Worm (Caenorhabditis elegans): Measurements from ENCODE around the gene nhr-72.
A peak's percentile ranks its signal among the peaks of the same experiment; 100 is the strongest.

nhr-72 gene

DNA sequence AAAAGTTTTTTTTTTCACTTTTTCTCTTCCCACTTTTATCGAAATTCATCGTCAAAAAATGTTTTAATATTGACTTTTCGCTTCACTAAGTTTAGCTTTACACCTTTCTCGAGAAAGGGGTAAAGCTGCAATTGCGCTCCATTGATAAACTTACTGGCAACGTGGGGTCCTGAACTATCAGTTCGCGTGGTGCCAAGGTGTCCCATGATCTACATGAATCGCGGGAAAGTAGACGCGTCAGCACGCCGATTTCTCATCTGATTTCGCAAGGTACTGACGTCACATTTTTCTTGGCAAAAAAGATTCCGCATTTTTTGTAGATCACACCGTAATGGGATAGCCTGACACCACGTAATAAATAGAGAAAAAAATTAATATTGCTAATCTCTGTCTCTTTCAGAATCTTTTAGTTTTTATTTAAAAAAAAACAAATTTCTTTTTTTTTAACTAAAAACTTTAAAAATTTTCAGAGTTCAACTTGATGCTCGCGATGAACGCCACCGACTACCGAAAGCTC is 38.7 kb downstream of the nhr-72 start, which contains the start of gene lido-15:
lido-15 (plus strand) TSS at position 467 of the 517 bp plus-strand sequence.
- TF ChIP-seq unc-62 (GFP tag; optimal IDR thresholded peaks at IDR 0.05) = no peak
- TF ChIP-seq crh-2 (tag; optimal IDR thresholded peaks at IDR 0.05) = no peak
- TF ChIP-seq C34F6.9 (tag; optimal IDR thresholded peaks at IDR 0.05) = peak; percentile 11
- TF ChIP-seq nhr-25 (tag; optimal IDR thresholded peaks at IDR 0.05) = no peak
- no peak for TF ChIP-seq ztf-11 (tag; optimal IDR thresholded peaks at IDR 0.05)
- no peak for TF ChIP-seq egl-27 (tag; optimal IDR thresholded peaks at IDR 0.05)

DNA sequence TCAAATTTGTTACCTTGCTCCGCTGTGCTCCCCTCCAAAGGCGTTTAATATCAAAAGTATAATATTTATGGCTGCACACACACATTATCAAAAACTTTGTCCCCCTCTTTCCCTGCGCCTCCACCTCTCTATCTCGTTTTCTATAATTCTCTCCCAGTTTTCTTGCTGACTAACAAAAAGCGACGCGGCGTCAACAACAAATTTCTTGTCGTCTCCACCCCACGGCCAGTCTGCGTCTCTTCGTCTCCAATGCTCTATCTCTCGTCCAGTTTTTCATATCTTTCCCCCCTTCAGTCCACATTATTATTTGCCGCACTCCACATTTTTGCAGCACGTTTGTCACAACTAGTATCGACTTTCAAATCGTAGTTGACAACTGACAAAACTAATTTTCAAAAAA is 40.0 kb downstream of the nhr-72 start:
- no peak for TF ChIP-seq ZK546.5 (tag; optimal IDR thresholded peaks at IDR 0.05)
- peak in 1 of 2 experiments; percentile 59 for TF ChIP-seq lsy-2 (tag; optimal IDR thresholded peaks at IDR 0.05)
- no peak for TF ChIP-seq mbf-1 (tag; optimal IDR thresholded peaks at IDR 0.05)
- TF ChIP-seq peb-1 (tag; optimal IDR thresholded peaks at IDR 0.05) = no peak
- no peak for TF ChIP-seq elt-1 (tag; optimal IDR thresholded peaks at IDR 0.05)
- peak; percentile 39 for TF ChIP-seq lin-13 (GFP tag; optimal IDR thresholded peaks at IDR 0.05)
- peak; percentile 70 for TF ChIP-seq F13H6.1 (tag; optimal IDR thresholded peaks at IDR 0.05)
- TF ChIP-seq aly-2 (tag; optimal IDR thresholded peaks at IDR 0.05) = no peak
- no peak for TF ChIP-seq skn-1 (tag; optimal IDR thresholded peaks at IDR 0.05)
- TF ChIP-seq crh-2 (tag; optimal IDR thresholded peaks at IDR 0.05) = peak; percentile 61
- TF ChIP-seq sma-9 (GFP tag; optimal IDR thresholded peaks at IDR 0.05) = peak; percentile 10
- no peak for TF ChIP-seq sma-9 (tag; optimal IDR thresholded peaks at IDR 0.05)
- peak; percentile 68 for TF ChIP-seq C34F6.9 (tag; optimal IDR thresholded peaks at IDR 0.05)
- no peak for TF ChIP-seq ztf-1 (GFP tag; conservative IDR thresholded peaks at IDR 0.05)
- TF ChIP-seq unc-55 (GFP tag; optimal IDR thresholded peaks at IDR 0.05) = peak; percentile 40
- TF ChIP-seq ceh-16 (tag; optimal IDR thresholded peaks at IDR 0.05) = no peak
- TF ChIP-seq gmeb-1 (tag; optimal IDR thresholded peaks at IDR 0.05) = peak; percentile 40
- TF ChIP-seq zag-1 (tag; optimal IDR thresholded peaks at IDR 0.05) = no peak
- no peak for TF ChIP-seq lin-39 (tag; optimal IDR thresholded peaks at IDR 0.05)
- TF ChIP-seq sma-3 (GFP tag; optimal IDR thresholded peaks at IDR 0.05) = peak; percentile 23
- TF ChIP-seq elt-3 (tag; optimal IDR thresholded peaks at IDR 0.05) = no peak
- no peak for TF ChIP-seq nhr-10 (tag; optimal IDR thresholded peaks at IDR 0.05)
- peak; percentile 44 for TF ChIP-seq fos-1 (tag; optimal IDR thresholded peaks at IDR 0.05)
- no peak for TF ChIP-seq nhr-12 (tag; optimal IDR thresholded peaks at IDR 0.05)

DNA sequence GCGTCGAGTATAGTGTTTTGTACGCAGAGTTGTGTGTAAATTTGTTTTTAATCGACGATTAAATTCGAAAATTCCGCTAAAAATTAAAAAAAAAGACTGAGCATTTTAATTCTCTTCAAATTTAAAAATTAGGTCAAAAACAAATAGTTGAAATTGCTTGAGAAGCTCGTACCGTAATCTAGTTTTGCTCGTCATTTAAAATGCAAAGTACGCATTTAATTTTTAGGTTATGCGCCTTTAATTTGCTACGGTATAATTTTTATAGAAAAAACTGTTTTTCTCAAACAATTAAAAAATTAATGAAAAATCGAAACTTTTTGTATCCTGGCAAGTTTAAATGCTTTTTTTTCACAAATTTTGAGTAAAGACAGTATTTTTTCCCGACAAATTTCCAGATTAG is 41.9 kb downstream of the nhr-72 start:
- TF ChIP-seq ceh-82 (tag; optimal IDR thresholded peaks at IDR 0.05) (no peak), nhr-23 (tag; optimal IDR thresholded peaks at IDR 0.05) (no peak), egl-27 (tag; optimal IDR thresholded peaks at IDR 0.05) (no peak), nhr-237 (tag; optimal IDR thresholded peaks at IDR 0.05) (no peak), ZK546.5 (tag; optimal IDR thresholded peaks at IDR 0.05) (no peak), lsy-2 (tag; optimal IDR thresholded peaks at IDR 0.05) (no peak), crh-2 (tag; optimal IDR thresholded peaks at IDR 0.05) (no peak), elt-3 (tag; optimal IDR thresholded peaks at IDR 0.05) (no peak), peb-1 (tag; optimal IDR thresholded peaks at IDR 0.05) (no peak), gmeb-1 (tag; optimal IDR thresholded peaks at IDR 0.05) (no peak), mab-5 (tag; optimal IDR thresholded peaks at IDR 0.05) (no peak), R02D3.7 (tag; optimal IDR thresholded peaks at IDR 0.05) (no peak), blmp-1 (tag; optimal IDR thresholded peaks at IDR 0.05; ENCODE audit: insufficient read depth) (no peak), lin-11 (tag; optimal IDR thresholded peaks at IDR 0.05) (no peak), sem-4 (tag; optimal IDR thresholded peaks at IDR 0.05) (no peak), C34F6.9 (tag; optimal IDR thresholded peaks at IDR 0.05) (no peak)

DNA sequence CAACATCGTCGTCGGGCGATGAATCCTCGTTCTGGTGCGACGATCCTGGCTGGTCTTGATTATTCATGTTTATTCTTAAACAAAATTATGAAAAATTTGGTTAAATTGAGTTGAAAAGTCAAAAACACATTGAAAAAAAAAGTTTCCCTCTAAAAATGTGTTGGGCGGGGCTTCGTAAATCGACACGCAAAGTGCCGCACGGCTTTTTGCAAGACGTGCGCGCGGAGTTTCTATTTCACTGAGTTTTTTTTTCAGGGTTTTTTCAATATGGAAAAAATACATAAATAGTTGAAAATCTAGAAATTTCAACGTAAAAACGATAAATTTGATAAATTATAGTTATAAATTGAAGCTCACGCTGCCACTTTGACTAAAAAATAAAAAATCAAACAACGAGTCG is 42.5 kb downstream of the nhr-72 start, which contains the start of gene F54D10.5:
F54D10.5 (minus strand) TSS at position 74 of the 400 bp plus-strand sequence.
- no peak for TF ChIP-seq unc-62 (GFP tag; optimal IDR thresholded peaks at IDR 0.05)
- no peak for TF ChIP-seq nhr-23 (tag; optimal IDR thresholded peaks at IDR 0.05)
- peak; percentile 1 for TF ChIP-seq ceh-16 (tag; optimal IDR thresholded peaks at IDR 0.05)
- TF ChIP-seq ama-1 (optimal IDR thresholded peaks at IDR 0.05) = no peak
- no peak for TF ChIP-seq ztf-4 (tag; optimal IDR thresholded peaks at IDR 0.05)
- peak; percentile 70 for TF ChIP-seq lin-11 (tag; optimal IDR thresholded peaks at IDR 0.05)
- no peak for TF ChIP-seq nhr-11 (tag; optimal IDR thresholded peaks at IDR 0.05)
- TF ChIP-seq ztf-11 (tag; optimal IDR thresholded peaks at IDR 0.05) = no peak
- peak; percentile 74 for TF ChIP-seq sem-4 (tag; optimal IDR thresholded peaks at IDR 0.05)
- no peak for TF ChIP-seq nhr-6 (tag; optimal IDR thresholded peaks at IDR 0.05)
- no peak for TF ChIP-seq nhr-21 (tag; optimal IDR thresholded peaks at IDR 0.05)
- no peak for TF ChIP-seq nhr-77 (tag; optimal IDR thresholded peaks at IDR 0.05)
- TF ChIP-seq nhr-25 (tag; optimal IDR thresholded peaks at IDR 0.05) = no peak
- TF ChIP-seq mbf-1 (tag; optimal IDR thresholded peaks at IDR 0.05) = no peak
- TF ChIP-seq fos-1 (tag; optimal IDR thresholded peaks at IDR 0.05) = no peak
- no peak for TF ChIP-seq ceh-82 (tag; optimal IDR thresholded peaks at IDR 0.05)
- peak; percentile 41 for TF ChIP-seq ZK546.5 (tag; optimal IDR thresholded peaks at IDR 0.05)
- peak; percentile 38 for TF ChIP-seq snpc-4 (tag; optimal IDR thresholded peaks at IDR 0.05)
- TF ChIP-seq Y55F3AM.14 (GFP tag; optimal IDR thresholded peaks at IDR 0.05) = no peak
- TF ChIP-seq skn-1 (tag; optimal IDR thresholded peaks at IDR 0.05) = no peak
- no peak for TF ChIP-seq aly-2 (tag; optimal IDR thresholded peaks at IDR 0.05)
- TF ChIP-seq lsy-2 (tag; optimal IDR thresholded peaks at IDR 0.05) = peak; percentile 69 to 88
- TF ChIP-seq nhr-12 (tag; optimal IDR thresholded peaks at IDR 0.05) = no peak
- no peak for TF ChIP-seq unc-39 (tag; optimal IDR thresholded peaks at IDR 0.05)
- TF ChIP-seq crh-2 (tag; optimal IDR thresholded peaks at IDR 0.05) = peak; percentile 83
- TF ChIP-seq nhr-129 (tag; optimal IDR thresholded peaks at IDR 0.05) = peak; percentile 65
- no peak for TF ChIP-seq alr-1 (tag; optimal IDR thresholded peaks at IDR 0.05)
